Worm (Caenorhabditis elegans): ENCODE data around the gene W02F12.2.

DNA sequence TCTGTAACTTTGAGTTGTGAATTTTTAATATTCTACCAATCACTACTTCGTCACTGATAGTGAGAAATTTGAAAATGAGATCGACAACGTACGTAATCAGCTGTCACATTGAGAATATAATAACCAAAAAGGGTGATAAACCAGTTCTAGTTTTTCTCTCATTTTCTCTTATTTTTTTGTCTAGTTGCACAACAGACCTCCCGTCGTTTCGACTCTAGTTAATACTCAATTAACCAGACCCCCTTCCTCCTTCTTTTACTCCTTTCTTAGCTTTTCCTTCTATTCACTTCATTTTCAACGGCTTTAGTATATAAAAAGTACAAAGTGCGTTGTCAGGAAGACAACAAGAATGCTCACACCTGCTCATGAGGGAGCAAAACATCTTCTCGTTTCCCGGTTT lies 29.8 kb upstream of the W02F12.2 start, which contains the start of gene ZC487.1:
- no peak for TF ChIP-seq C16A3.4 (tag; optimal IDR thresholded peaks at IDR 0.05)
- TF ChIP-seq nhr-11 (tag; optimal IDR thresholded peaks at IDR 0.05) = no peak
- TF ChIP-seq efl-3 (GFP tag; optimal IDR thresholded peaks at IDR 0.05) = no peak
- TF ChIP-seq nhr-90 (tag; optimal IDR thresholded peaks at IDR 0.05; ENCODE audit: poor library complexity) = no peak
- TF ChIP-seq unc-98 (GFP tag; IDR thresholded peaks at IDR 0.05) = no peak
- no peak for TF ChIP-seq nhr-28 (tag; optimal IDR thresholded peaks at IDR 0.05)
- TF ChIP-seq zag-1 (tag; optimal IDR thresholded peaks at IDR 0.05) = no peak
- no peak for TF ChIP-seq tlp-1 (tag; optimal IDR thresholded peaks at IDR 0.05)
- no peak for TF ChIP-seq ztf-4 (tag; optimal IDR thresholded peaks at IDR 0.05)
- no peak for TF ChIP-seq unc-62 (GFP tag; optimal IDR thresholded peaks at IDR 0.05)
- no peak for TF ChIP-seq ceh-8 (GFP tag; optimal IDR thresholded peaks at IDR 0.05)

Measured in whole organism, L1 larva.